Fruit fly (Drosophila melanogaster) whole organism, embryonic: ENCODE measurements around the gene Dup99B.
A peak's percentile ranks its signal among the peaks of the same experiment; 100 is the strongest.

Source experiments
- CG10366 ChIP-seq: fragments of 200-800 bp; sonication (Bioruptor generic); IDR thresholded peaks from 2 replicates; pipeline ENCODE4 v1.3.6; 2022; ENCODE audit warnings: missing biosample characterization, missing genetic modification characterization
- CG10959 ChIP-seq: fragments of 200-800 bp; sonication (Bioruptor generic); IDR thresholded peaks from 2 replicates; pipeline ENCODE4 v1.3.6; 2022; ENCODE audit warnings: missing biosample characterization, missing genetic modification characterization
- CG12942 ChIP-seq: fragments of 200-800 bp; sonication (Bioruptor generic); optimal IDR thresholded peaks from 3 replicates; lab custom pipeline; 2016; ENCODE audit warnings: missing biosample characterization, missing genetic modification characterization
- CG15269 ChIP-seq: fragments of 200-800 bp; sonication (Bioruptor generic); optimal IDR thresholded peaks from 2 replicates; lab custom pipeline; 2018; ENCODE audit warnings: missing biosample characterization, mild to moderate bottlenecking, missing genetic modification characterization, moderate library complexity
- CG1603 ChIP-seq: fragments of 200-800 bp; sonication (Bioruptor generic); optimal IDR thresholded peaks from 2 replicates; lab custom pipeline; 2019; ENCODE audit warnings: missing biosample characterization, mild to moderate bottlenecking, missing genetic modification characterization, moderate library complexity
- CG17359 ChIP-seq: fragments of 200-800 bp; sonication (Bioruptor generic); optimal IDR thresholded peaks from 3 replicates; lab custom pipeline; 2018; ENCODE audit warnings: missing biosample characterization, mild to moderate bottlenecking, missing genetic modification characterization, moderate library complexity
- CG17361 ChIP-seq: fragments of 200-800 bp; sonication (Bioruptor generic); IDR thresholded peaks from 3 replicates; pipeline ENCODE4 v1.3.6; 2022; ENCODE audit warnings: missing biosample characterization, missing genetic modification characterization
- CG18262 ChIP-seq: fragments of 200-800 bp; optimal IDR thresholded peaks from 3 replicates; lab custom pipeline; 2019; ENCODE audit warnings: missing biosample characterization, mild to moderate bottlenecking, missing genetic modification characterization, moderate library complexity
- CG2678 ChIP-seq: fragments of 200-800 bp; sonication (Bioruptor generic); optimal IDR thresholded peaks from 3 replicates; lab custom pipeline; 2019; ENCODE audit warnings: missing biosample characterization, mild to moderate bottlenecking, missing genetic modification characterization, moderate library complexity
- CG2712 ChIP-seq: fragments of 200-800 bp; optimal IDR thresholded peaks from 3 replicates; lab custom pipeline; 2019; ENCODE audit warnings: missing biosample characterization, mild to moderate bottlenecking, missing genetic modification characterization, moderate library complexity
- CG34376 ChIP-seq: fragments of 200-800 bp; sonication (Bioruptor generic); optimal IDR thresholded peaks from 2 replicates; lab custom pipeline; 2018; ENCODE audit warnings: missing biosample characterization, mild to moderate bottlenecking, missing genetic modification characterization
- CG6689 ChIP-seq: fragments of 200-800 bp; sonication (Bioruptor generic); IDR thresholded peaks from 2 replicates; pipeline ENCODE4 v1.3.6; 2022; ENCODE audit warnings: missing biosample characterization, missing genetic modification characterization
- CG7271 ChIP-seq: fragments of 200-800 bp; sonication (Bioruptor generic); optimal IDR thresholded peaks from 2 replicates; lab custom pipeline; 2018; ENCODE audit warnings: missing biosample characterization, mild to moderate bottlenecking, missing genetic modification characterization, moderate library complexity
- CG8388 ChIP-seq: fragments of 200-800 bp; sonication (Bioruptor generic); optimal IDR thresholded peaks from 2 replicates; lab custom pipeline; 2019; ENCODE audit warnings: missing biosample characterization, mild to moderate bottlenecking, missing genetic modification characterization, moderate library complexity
- Dll ChIP-seq: fragments of 200-800 bp; sonication (Bioruptor generic); IDR thresholded peaks from 4 replicates; pipeline ENCODE4 v1.3.6; 2022; ENCODE audit warnings: missing biosample characterization, missing genetic modification characterization; ENCODE audit not compliant: partially characterized antibody
- E2f1 ChIP-seq: fragments of 200-800 bp; sonication (Bioruptor generic); IDR thresholded peaks from 2 replicates; pipeline ENCODE4 v1.3.6; 2022; ENCODE audit warnings: missing biosample characterization, missing genetic modification characterization
- Meics ChIP-seq: fragments of 200-800 bp; sonication (Bioruptor generic); optimal IDR thresholded peaks from 2 replicates; lab custom pipeline; 2017; ENCODE audit warnings: missing biosample characterization, mild to moderate bottlenecking, missing genetic modification characterization
- Oaz ChIP-seq: fragments of 200-800 bp; sonication (Bioruptor generic); IDR thresholded peaks from 2 replicates; pipeline ENCODE4 v1.3.6; 2022; ENCODE audit warnings: missing biosample characterization, missing genetic modification characterization
- Oli ChIP-seq: fragments of 200-800 bp; sonication (Bioruptor generic); optimal IDR thresholded peaks from 2 replicates; lab custom pipeline; 2018; ENCODE audit warnings: missing biosample characterization, mild to moderate bottlenecking, missing genetic modification characterization, moderate library complexity
- Opbp ChIP-seq: fragments of 200-800 bp; sonication (Bioruptor generic); IDR thresholded peaks from 3 replicates; pipeline ENCODE4 v1.3.6; 2022; ENCODE audit warnings: missing biosample characterization, missing genetic modification characterization; ENCODE audit not compliant: partially characterized antibody
- PHDP ChIP-seq: fragments of 200-800 bp; sonication (Bioruptor generic); optimal IDR thresholded peaks from 3 replicates; lab custom pipeline; 2018; ENCODE audit warnings: missing biosample characterization, mild to moderate bottlenecking, missing genetic modification characterization, moderate library complexity
- Pdp1 ChIP-seq, 2 experiments: fragments of 200-800 bp; sonication (Bioruptor generic); optimal IDR thresholded peaks; 3 replicates each; lab custom pipeline; 2016; ENCODE audit warnings: missing biosample characterization in 2 of 2, missing genetic modification characterization in 2 of 2, mild to moderate bottlenecking in 1 of 2, moderate library complexity in 1 of 2
- Ssrp ChIP-seq: fragments of 200-800 bp; sonication (Bioruptor generic); optimal IDR thresholded peaks from 2 replicates; lab custom pipeline; 2018; ENCODE audit warnings: missing biosample characterization, mild to moderate bottlenecking, missing genetic modification characterization, moderate library complexity
- Xbp1 ChIP-seq: fragments of 200-800 bp; sonication (Bioruptor generic); optimal IDR thresholded peaks from 3 replicates; lab custom pipeline; 2016; ENCODE audit warnings: missing biosample characterization, mild to moderate bottlenecking, missing genetic modification characterization
- al ChIP-seq: fragments of 200-800 bp; sonication (Bioruptor generic); IDR thresholded peaks from 2 replicates; pipeline ENCODE4 v1.3.6; 2022; ENCODE audit warnings: missing biosample characterization, missing genetic modification characterization
- ase ChIP-seq: fragments of 200-800 bp; sonication (Bioruptor generic); IDR thresholded peaks from 3 replicates; pipeline ENCODE4 v1.3.6; 2022; ENCODE audit warnings: missing biosample characterization, missing genetic modification characterization
- ash1 ChIP-seq: fragments of 200-800 bp; sonication (Bioruptor generic); optimal IDR thresholded peaks from 2 replicates; lab custom pipeline; 2018; ENCODE audit warnings: missing biosample characterization, mild to moderate bottlenecking, missing genetic modification characterization
- ci ChIP-seq: fragments of 200-800 bp; sonication (Bioruptor generic); IDR thresholded peaks from 3 replicates; pipeline ENCODE4 v1.3.6; 2022; ENCODE audit warnings: missing biosample characterization, missing genetic modification characterization
- croc ChIP-seq: fragments of 200-800 bp; sonication (Bioruptor generic); conservative IDR thresholded peaks from 3 replicates; pipeline ENCODE4 v1.3.6; 2022; ENCODE audit warnings: missing biosample characterization, missing genetic modification characterization
- dmrt11E ChIP-seq: fragments of 200-800 bp; sonication (Bioruptor generic); optimal IDR thresholded peaks from 3 replicates; lab custom pipeline; 2018; ENCODE audit warnings: missing biosample characterization, mild to moderate bottlenecking, missing genetic modification characterization, moderate library complexity
- dpn ChIP-seq, 2 experiments: fragments of 200-800 bp; sonication (Bioruptor generic); optimal IDR thresholded peaks; 3 replicates each; lab custom pipeline; 2016; ENCODE audit warnings: missing biosample characterization in 2 of 2, missing genetic modification characterization in 2 of 2
- gem ChIP-seq: fragments of 200-800 bp; sonication (Bioruptor generic); optimal IDR thresholded peaks from 2 replicates; lab custom pipeline; 2019; ENCODE audit warnings: missing biosample characterization, mild to moderate bottlenecking, missing genetic modification characterization, moderate library complexity
- grau ChIP-seq: fragments of 200-800 bp; optimal IDR thresholded peaks from 3 replicates; lab custom pipeline; 2019; ENCODE audit warnings: missing biosample characterization, mild to moderate bottlenecking, missing genetic modification characterization, moderate library complexity
- hkb ChIP-seq, 2 experiments: fragments of 200-800 bp in 1 of 2; fragments of >200 bp in 1 of 2; sonication (Bioruptor generic) in 1 of 2; IDR thresholded peaks in 1 of 2; optimal IDR thresholded peaks in 1 of 2; 2 replicates each; pipeline versions ENCODE4 v1.3.6 to Lab custom; 2017 to 2022; ENCODE audit warnings: missing biosample characterization in 1 of 2, missing genetic modification characterization in 1 of 2
- ken ChIP-seq: fragments of 200-800 bp; sonication (Bioruptor generic); IDR thresholded peaks from 3 replicates; pipeline ENCODE4 v1.3.6; 2022; ENCODE audit warnings: missing biosample characterization, missing genetic modification characterization
- lmd ChIP-seq: fragments of 200-800 bp; sonication (Bioruptor generic); IDR thresholded peaks from 2 replicates; pipeline ENCODE4 v1.3.6; 2022; ENCODE audit warnings: missing biosample characterization, missing genetic modification characterization
- maf-S ChIP-seq: fragments of 200-800 bp; sonication (Bioruptor generic); optimal IDR thresholded peaks from 2 replicates; lab custom pipeline; 2016; ENCODE audit warnings: missing biosample characterization, missing genetic modification characterization
- mirr ChIP-seq: fragments of 200-800 bp; sonication (Bioruptor generic); optimal IDR thresholded peaks from 3 replicates; lab custom pipeline; 2018; ENCODE audit warnings: missing biosample characterization, mild to moderate bottlenecking, missing genetic modification characterization
- otp ChIP-seq: fragments of 200-800 bp; sonication (Bioruptor generic); IDR thresholded peaks from 3 replicates; pipeline ENCODE4, ENCODE4 v1.3.6; 2022; ENCODE audit warnings: missing biosample characterization, missing genetic modification characterization
- phol ChIP-seq: fragments of 200-800 bp; sonication (Bioruptor generic); optimal IDR thresholded peaks from 3 replicates; lab custom pipeline; 2018; ENCODE audit warnings: missing biosample characterization, mild to moderate bottlenecking, missing genetic modification characterization, moderate library complexity
- prd ChIP-seq, 3 experiments: fragments of >200 bp in 2 of 3; fragments of 200-800 bp in 1 of 3; sonication (Bioruptor generic) in 1 of 3; optimal IDR thresholded peaks in 2 of 3; IDR thresholded peaks in 1 of 3; 2 replicates in 2 of 3; 3 replicates in 1 of 3; pipeline versions ENCODE4 v1.3.6 to Lab custom; 2017 to 2022; ENCODE audit warnings: missing biosample characterization in 1 of 3, missing genetic modification characterization in 1 of 3
- row ChIP-seq: fragments of 200-800 bp; sonication (Bioruptor generic); IDR thresholded peaks from 3 replicates; pipeline ENCODE4 v1.3.6; 2022; ENCODE audit warnings: missing biosample characterization, missing genetic modification characterization
- salm ChIP-seq: fragments of 200-800 bp; sonication (Bioruptor generic); optimal IDR thresholded peaks from 2 replicates; lab custom pipeline; 2018; ENCODE audit warnings: missing biosample characterization, mild to moderate bottlenecking, missing genetic modification characterization
- sim ChIP-seq: fragments of 200-800 bp; sonication (Bioruptor generic); IDR thresholded peaks from 2 replicates; pipeline ENCODE4 v1.3.6; 2022; ENCODE audit warnings: missing biosample characterization, missing genetic modification characterization
- slbo ChIP-seq: fragments of 200-800 bp; sonication (Bioruptor generic); IDR thresholded peaks from 2 replicates; pipeline ENCODE4 v1.3.6; 2022; ENCODE audit warnings: missing biosample characterization, missing genetic modification characterization
- so ChIP-seq: fragments of 200-800 bp; sonication (Bioruptor generic); IDR thresholded peaks from 3 replicates; pipeline ENCODE4 v1.3.6; 2022; ENCODE audit warnings: missing biosample characterization, missing genetic modification characterization
- tap ChIP-seq: fragments of 200-800 bp; optimal IDR thresholded peaks from 3 replicates; lab custom pipeline; 2019; ENCODE audit warnings: missing biosample characterization, mild to moderate bottlenecking, missing genetic modification characterization, moderate library complexity
- ttk ChIP-seq: fragments of 200-800 bp; sonication (Bioruptor generic); IDR thresholded peaks from 2 replicates; pipeline ENCODE4 v2.1.2; 2022; ENCODE audit warnings: missing biosample characterization, missing genetic modification characterization
- twi ChIP-seq: fragments of 200-800 bp; optimal IDR thresholded peaks from 2 replicates; lab custom pipeline; 2019; ENCODE audit warnings: missing biosample characterization, mild to moderate bottlenecking, missing genetic modification characterization, moderate library complexity

The Dup99B gene

DNA sequence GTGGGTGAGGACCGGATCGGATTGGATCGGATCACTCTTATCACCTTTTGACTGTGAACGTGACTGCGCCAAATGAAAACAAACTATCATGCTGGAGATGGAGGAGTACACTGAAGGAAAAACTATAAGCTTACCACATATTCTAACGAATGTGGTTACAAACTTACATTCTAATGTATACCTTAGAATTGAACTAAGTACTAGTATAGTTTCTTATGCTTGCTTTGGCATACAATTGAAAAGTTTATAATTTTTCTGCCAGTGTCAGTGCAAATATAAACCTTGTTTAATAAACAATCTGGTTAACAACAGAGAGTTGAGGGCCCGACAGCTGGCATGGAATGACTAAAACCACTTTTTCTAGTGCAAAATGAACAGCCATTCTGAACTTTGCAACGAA is 2.3 kb upstream of the Dup99B start (continued):
- no peak for TF ChIP-seq ash1 (GFP tag; lab: Kevin White, UChicago)
- peak; percentile 65 for TF ChIP-seq slbo (GFP tag; lab: Robert Waterston, UW)
- 0 out of 3 replicates have a peak, but pooled peaks have one; percentile 16 for TF ChIP-seq CG17361 (GFP tag; lab: Robert Waterston, UW)
- peak; percentile 34 for TF ChIP-seq grau (tag; lab: Kevin White, UChicago)
- peak; percentile 17 for TF ChIP-seq dmrt11E (tag; lab: Kevin White, UChicago)
- TF ChIP-seq so (GFP tag; lab: Robert Waterston, UW), result peak; percentile 24; the same call in 1 of the 3 replicates
- no peak for TF ChIP-seq Opbp
- TF ChIP-seq ttk (GFP tag; lab: Robert Waterston, UW), result peak; percentile 64
- TF ChIP-seq CG8388 (GFP tag; lab: Kevin White, UChicago), result peak; percentile 53
- peak in 1 of 2 experiments; percentile 17 for TF ChIP-seq Pdp1 (GFP tag; optimal IDR thresholded peaks at IDR 0.05; lab: Kevin White, UChicago)
- no peak for TF ChIP-seq Meics (GFP tag; lab: Kevin White, UChicago)
- peak; percentile 32 for TF ChIP-seq salm (tag; lab: Kevin White, UChicago)
- no peak for TF ChIP-seq sim (GFP tag; lab: Robert Waterston, UW)
- TF ChIP-seq ase (GFP tag; lab: Robert Waterston, UW), result peak; percentile 34; the same call in 1 of the 3 replicates
- peak; percentile 4 for TF ChIP-seq maf-S
- TF ChIP-seq mirr (GFP tag; lab: Kevin White, UChicago), result no peak
- TF ChIP-seq lmd (GFP tag; lab: Robert Waterston, UW), result peak; percentile 38; the same call in 1 of the 2 replicates
- TF ChIP-seq tap (tag; lab: Kevin White, UChicago), result peak; percentile 22
- TF ChIP-seq CG34376 (GFP tag; lab: Kevin White, UChicago), result no peak
- peak; percentile 55 for TF ChIP-seq CG17359
- no peak for TF ChIP-seq hkb (optimal IDR thresholded peaks at IDR 0.05; lab: Kevin White, UChicago)
- peak; percentile 35; the same call in 1 of the 2 replicates for TF ChIP-seq hkb (GFP tag; IDR thresholded peaks at IDR 0.05; lab: Robert Waterston, UW)
- TF ChIP-seq otp (GFP tag; lab: Robert Waterston, UW), result 0 out of 3 replicates have a peak, but pooled peaks have one; percentile 47
- TF ChIP-seq CG18262 (tag; lab: Kevin White, UChicago), result peak; percentile 5
- TF ChIP-seq Dll, result no peak
- peak; percentile 38 for TF ChIP-seq CG2712 (tag; lab: Kevin White, UChicago)
- peak; percentile 22 for TF ChIP-seq CG15269 (tag; lab: Kevin White, UChicago)
- no peak for TF ChIP-seq prd (optimal IDR thresholded peaks at IDR 0.05; lab: Kevin White, UChicago)
- peak; percentile 31; the same call in 1 of the 3 replicates for TF ChIP-seq prd (GFP tag; IDR thresholded peaks at IDR 0.05; lab: Robert Waterston, UW)
- TF ChIP-seq ken, result no peak
- TF ChIP-seq PHDP, result peak; percentile 30
- peak; percentile 48 for TF ChIP-seq Ssrp (tag; lab: Kevin White, UChicago)
- peak; percentile 72 for TF ChIP-seq gem (tag; lab: Kevin White, UChicago)
- 0 out of 2 replicates have a peak, but pooled peaks have one; percentile 15 for TF ChIP-seq E2f1
- peak; percentile 29 for TF ChIP-seq Xbp1 (GFP tag; lab: Kevin White, UChicago)
- TF ChIP-seq twi (tag; lab: Kevin White, UChicago), result no peak
- TF ChIP-seq row (GFP tag; lab: Robert Waterston, UW), result peak; percentile 47
- TF ChIP-seq CG1603 (tag; lab: Kevin White, UChicago), result peak; percentile 59
- TF ChIP-seq CG12942 (GFP tag; lab: Kevin White, UChicago), result peak; percentile 14
- peak; percentile 33; the same call in 1 of the 2 replicates for TF ChIP-seq CG10366 (GFP tag; lab: Robert Waterston, UW)
- TF ChIP-seq CG7271 (tag; lab: Kevin White, UChicago), result no peak
- peak; percentile 13 for TF ChIP-seq CG2678 (tag; lab: Kevin White, UChicago)
- TF ChIP-seq ci, result peak; percentile 75
- TF ChIP-seq CG10959 (GFP tag; lab: Robert Waterston, UW), result no peak
- peak; percentile 50 for TF ChIP-seq phol (tag; lab: Kevin White, UChicago)
- TF ChIP-seq al, result no peak
- TF ChIP-seq Oli, result peak; percentile 28
- peak; percentile 21; the same call in 1 of the 3 replicates for TF ChIP-seq croc (GFP tag; lab: Robert Waterston, UW)
- no peak for TF ChIP-seq Oaz (GFP tag; lab: Robert Waterston, UW)
- peak in 1 of 2 experiments; percentile 17 for TF ChIP-seq dpn (GFP tag; optimal IDR thresholded peaks at IDR 0.05; lab: Kevin White, UChicago)
- 0 out of 2 replicates have a peak, but pooled peaks have one; percentile 22 for TF ChIP-seq CG6689 (GFP tag; lab: Robert Waterston, UW)
